Fruit fly (Drosophila melanogaster) whole organism, embryonic: ENCODE results near the gene dx.

ENCODE experiments used
- B-H1 ChIP-seq: fragments of 200-800 bp; sonication (Bioruptor generic); IDR thresholded peaks from 3 replicates; pipeline ENCODE4 v1.3.6; 2022; ENCODE audit warnings: missing biosample characterization, missing genetic modification characterization
- CG10147 ChIP-seq: fragments of 200-800 bp; sonication (Bioruptor generic); optimal IDR thresholded peaks from 2 replicates; lab custom pipeline; 2019; ENCODE audit warnings: missing biosample characterization, mild to moderate bottlenecking, missing genetic modification characterization, moderate library complexity
- CG10209 ChIP-seq: fragments of 200-800 bp; sonication (Bioruptor generic); optimal IDR thresholded peaks from 3 replicates; lab custom pipeline; 2017; ENCODE audit warnings: missing biosample characterization, mild to moderate bottlenecking, missing genetic modification characterization, missing genetic modification reagents
- CG12071 ChIP-seq: fragments of 200-800 bp; sonication (Bioruptor generic); optimal IDR thresholded peaks from 3 replicates; lab custom pipeline; 2018; ENCODE audit warnings: missing biosample characterization, mild to moderate bottlenecking, missing genetic modification characterization
- CG12769 ChIP-seq: fragments of 200-800 bp; sonication (Bioruptor generic); optimal IDR thresholded peaks from 2 replicates; lab custom pipeline; 2019; ENCODE audit warnings: missing biosample characterization, mild to moderate bottlenecking, missing genetic modification characterization, moderate library complexity
- CG16863 ChIP-seq: fragments of 200-800 bp; sonication (Bioruptor generic); optimal IDR thresholded peaks from 3 replicates; lab custom pipeline; 2016; ENCODE audit warnings: missing biosample characterization, missing genetic modification characterization
- CG17568 ChIP-seq: fragments of 200-800 bp; sonication (Bioruptor generic); optimal IDR thresholded peaks from 2 replicates; lab custom pipeline; 2018; ENCODE audit warnings: missing biosample characterization, mild to moderate bottlenecking, missing genetic modification characterization, moderate library complexity
- CG18599 ChIP-seq: fragments of 200-800 bp; sonication (Bioruptor generic); optimal IDR thresholded peaks from 3 replicates; lab custom pipeline; 2017; ENCODE audit warnings: missing biosample characterization, missing genetic modification characterization, mild to moderate bottlenecking, moderate library complexity, missing genetic modification reagents
- CG2116 ChIP-seq: fragments of 200-800 bp; sonication (Bioruptor generic); optimal IDR thresholded peaks from 3 replicates; lab custom pipeline; 2018; ENCODE audit warnings: missing biosample characterization, mild to moderate bottlenecking, missing genetic modification characterization
- CG2889 ChIP-seq: fragments of 200-800 bp; sonication (Bioruptor generic); IDR thresholded peaks from 3 replicates; pipeline ENCODE4 v1.3.6; 2022; ENCODE audit warnings: missing biosample characterization, missing genetic modification characterization
- CG30403 ChIP-seq: fragments of 200-800 bp; sonication (Bioruptor generic); optimal IDR thresholded peaks from 3 replicates; lab custom pipeline; 2016; ENCODE audit warnings: missing biosample characterization, missing genetic modification characterization
- CG3838 ChIP-seq: fragments of 200-800 bp; sonication (Bioruptor generic); optimal IDR thresholded peaks from 3 replicates; lab custom pipeline; 2016; ENCODE audit warnings: missing biosample characterization, missing genetic modification characterization
- CG4707 ChIP-seq: fragments of 200-800 bp; sonication (Bioruptor generic); optimal IDR thresholded peaks from 2 replicates; lab custom pipeline; 2018; ENCODE audit warnings: missing biosample characterization, mild to moderate bottlenecking, missing genetic modification characterization, moderate library complexity
- CG6254 ChIP-seq: fragments of 200-800 bp; sonication (Bioruptor generic); optimal IDR thresholded peaks from 3 replicates; lab custom pipeline; 2017; ENCODE audit warnings: mild to moderate bottlenecking, missing biosample characterization, missing genetic modification reagents, missing genetic modification characterization
- CG6813 ChIP-seq: fragments of 200-800 bp; sonication (Bioruptor generic); optimal IDR thresholded peaks from 2 replicates; lab custom pipeline; 2017; ENCODE audit warnings: missing biosample characterization, missing genetic modification characterization, mild to moderate bottlenecking, moderate library complexity, missing genetic modification reagents
- CG9797 ChIP-seq: fragments of 200-800 bp; sonication (Bioruptor generic); optimal IDR thresholded peaks from 3 replicates; lab custom pipeline; 2018; ENCODE audit warnings: missing biosample characterization, mild to moderate bottlenecking, missing genetic modification characterization
- CG9876 ChIP-seq: fragments of 200-800 bp; sonication (Bioruptor generic); optimal IDR thresholded peaks from 2 replicates; lab custom pipeline; 2016; ENCODE audit warnings: missing biosample characterization, missing genetic modification characterization
- Dfd ChIP-seq, 2 experiments: fragments of >200 bp; optimal IDR thresholded peaks; 2 replicates each; lab custom pipeline; 2017; ENCODE audit warnings: missing biosample characterization in 2 of 2, missing genetic modification characterization in 2 of 2
- Dip2 ChIP-seq: fragments of 200-800 bp; sonication (Bioruptor generic); IDR thresholded peaks from 2 replicates; pipeline ENCODE4 v1.3.6; 2022; ENCODE audit warnings: missing biosample characterization, missing genetic modification characterization
- Ets65A ChIP-seq: fragments of 200-800 bp; sonication (Bioruptor generic); peaks from one replicate; lab custom pipeline; 2016; ENCODE audit warnings: missing biosample characterization, missing genetic modification characterization
- H15 ChIP-seq: fragments of 200-800 bp; sonication (Bioruptor generic); IDR thresholded peaks from 3 replicates; pipeline ENCODE4 v1.3.6; 2022; ENCODE audit warnings: missing biosample characterization, missing genetic modification characterization
- HLH54F ChIP-seq: fragments of 200-800 bp; sonication (Bioruptor generic); optimal IDR thresholded peaks from 3 replicates; lab custom pipeline; 2016; ENCODE audit warnings: missing biosample characterization, missing genetic modification characterization
- Hey ChIP-seq: fragments of 200-800 bp; sonication (Bioruptor generic); optimal IDR thresholded peaks from 3 replicates; lab custom pipeline; 2018; ENCODE audit warnings: missing biosample characterization, mild to moderate bottlenecking, missing genetic modification characterization
- HmgD ChIP-seq: fragments of 200-800 bp; sonication (Bioruptor generic); optimal IDR thresholded peaks from 3 replicates; lab custom pipeline; 2016; ENCODE audit warnings: missing biosample characterization, missing genetic modification characterization
- Hmr ChIP-seq: fragments of 200-800 bp; sonication (Bioruptor generic); optimal IDR thresholded peaks from 3 replicates; lab custom pipeline; 2017; ENCODE audit warnings: mild to moderate bottlenecking, missing biosample characterization, missing genetic modification reagents, missing genetic modification characterization
- Hr39 ChIP-seq: fragments of >200 bp; optimal IDR thresholded peaks from 2 replicates; lab custom pipeline; 2017
- Lpt ChIP-seq: fragments of >200 bp; optimal IDR thresholded peaks from 2 replicates; lab custom pipeline; 2018; ENCODE audit warnings: missing biosample characterization, missing genetic modification characterization
- Optix ChIP-seq: fragments of 200-800 bp; sonication (Bioruptor generic); IDR thresholded peaks from 3 replicates; pipeline ENCODE4 v1.3.6; 2022; ENCODE audit warnings: missing biosample characterization, missing genetic modification characterization
- Sox100B ChIP-seq: fragments of 200-800 bp; sonication (Bioruptor generic); optimal IDR thresholded peaks from 3 replicates; lab custom pipeline; 2018; ENCODE audit warnings: missing biosample characterization, mild to moderate bottlenecking, missing genetic modification characterization
- Xrp1 ChIP-seq: fragments of 200-800 bp; sonication (Bioruptor generic); IDR thresholded peaks from 2 replicates; pipeline ENCODE4 v1.3.6; 2022; ENCODE audit warnings: missing biosample characterization, missing genetic modification characterization
- ato ChIP-seq: fragments of 200-800 bp; sonication (Bioruptor generic); IDR thresholded peaks from 2 replicates; pipeline ENCODE4 v1.3.6; 2022; ENCODE audit warnings: missing biosample characterization, missing genetic modification characterization; ENCODE audit not compliant: partially characterized antibody
- chif ChIP-seq, 2 experiments: fragments of 200-800 bp; sonication (Bioruptor generic); optimal IDR thresholded peaks; 3 replicates each; lab custom pipeline; 2016; ENCODE audit warnings: missing biosample characterization in 2 of 2, missing genetic modification characterization in 2 of 2
- corto ChIP-seq: fragments of 200-800 bp; sonication (Bioruptor generic); optimal IDR thresholded peaks from 2 replicates; lab custom pipeline; 2016; ENCODE audit warnings: missing biosample characterization, mild to moderate bottlenecking, missing genetic modification characterization, moderate library complexity
- dimm ChIP-seq: fragments of 200-800 bp; sonication (Bioruptor generic); IDR thresholded peaks from 2 replicates; pipeline ENCODE4 v1.3.6; 2022; ENCODE audit warnings: missing biosample characterization, missing genetic modification characterization
- emc ChIP-seq: fragments of 200-800 bp; sonication (Bioruptor generic); optimal IDR thresholded peaks from 2 replicates; lab custom pipeline; 2016; ENCODE audit warnings: missing biosample characterization, missing genetic modification characterization
- eve ChIP-seq, 2 experiments: fragments of >200 bp; optimal IDR thresholded peaks; 2 replicates each; lab custom pipeline; 2017; ENCODE audit warnings: missing biosample characterization in 2 of 2, missing genetic modification characterization in 2 of 2
- exex ChIP-seq: fragments of 200-800 bp; sonication (Bioruptor generic); optimal IDR thresholded peaks from 4 replicates; lab custom pipeline; 2018; ENCODE audit warnings: missing biosample characterization, mild to moderate bottlenecking, missing genetic modification characterization, moderate library complexity
- eyg ChIP-seq: fragments of 200-800 bp; sonication (Bioruptor generic); optimal IDR thresholded peaks from 3 replicates; lab custom pipeline; 2016; ENCODE audit warnings: missing biosample characterization, missing genetic modification characterization
- grau ChIP-seq: fragments of 200-800 bp; optimal IDR thresholded peaks from 3 replicates; lab custom pipeline; 2019; ENCODE audit warnings: missing biosample characterization, mild to moderate bottlenecking, missing genetic modification characterization, moderate library complexity
- kni ChIP-seq: fragments of 200-800 bp; sonication (Bioruptor generic); optimal IDR thresholded peaks from 3 replicates; lab custom pipeline; 2017; ENCODE audit warnings: mild to moderate bottlenecking, missing biosample characterization, missing genetic modification reagents, missing genetic modification characterization
- lov ChIP-seq, 2 experiments: fragments of 200-800 bp in 1 of 2; fragments of >200 bp in 1 of 2; sonication (Bioruptor generic) in 1 of 2; IDR thresholded peaks in 1 of 2; optimal IDR thresholded peaks in 1 of 2; 2 replicates in 1 of 2; 3 replicates in 1 of 2; pipeline versions ENCODE4 v1.3.6 to Lab custom; 2017 to 2022; ENCODE audit warnings: missing biosample characterization in 1 of 2, missing genetic modification characterization in 1 of 2
- otp ChIP-seq: fragments of 200-800 bp; sonication (Bioruptor generic); IDR thresholded peaks from 3 replicates; pipeline ENCODE4, ENCODE4 v1.3.6; 2022; ENCODE audit warnings: missing biosample characterization, missing genetic modification characterization
- pum ChIP-seq: fragments of 200-800 bp; sonication (Bioruptor generic); optimal IDR thresholded peaks from 2 replicates; lab custom pipeline; 2016; ENCODE audit warnings: missing biosample characterization, missing genetic modification characterization
- pzg ChIP-seq: fragments of 200-800 bp; sonication (Bioruptor generic); optimal IDR thresholded peaks from 3 replicates; lab custom pipeline; 2018; ENCODE audit warnings: missing biosample characterization, mild to moderate bottlenecking, missing genetic modification characterization, moderate library complexity
- salm ChIP-seq: fragments of 200-800 bp; sonication (Bioruptor generic); optimal IDR thresholded peaks from 2 replicates; lab custom pipeline; 2018; ENCODE audit warnings: missing biosample characterization, mild to moderate bottlenecking, missing genetic modification characterization
- scrt ChIP-seq: fragments of 200-800 bp; sonication (Bioruptor generic); optimal IDR thresholded peaks from 2 replicates; lab custom pipeline; 2018; ENCODE audit warnings: missing biosample characterization, mild to moderate bottlenecking, missing genetic modification characterization, moderate library complexity
- sqz ChIP-seq: fragments of 200-800 bp; sonication (Bioruptor generic); optimal IDR thresholded peaks from 3 replicates; lab custom pipeline; 2018; ENCODE audit warnings: missing biosample characterization, mild to moderate bottlenecking, missing genetic modification characterization
- tio ChIP-seq: fragments of 200-800 bp; sonication (Bioruptor generic); optimal IDR thresholded peaks from 2 replicates; lab custom pipeline; 2017; ENCODE audit warnings: missing biosample characterization, missing genetic modification characterization, inconsistent platforms
- unpg ChIP-seq: fragments of 200-800 bp; sonication (Bioruptor generic); optimal IDR thresholded peaks from 3 replicates; lab custom pipeline; 2018; ENCODE audit warnings: missing biosample characterization, mild to moderate bottlenecking, missing genetic modification characterization, moderate library complexity

The dx gene

dm6 chrX:6571234-6571915 is 37.6 kb downstream of the dx start (continued):
- no peak for TF ChIP-seq Hey (tag; lab: Kevin White, UChicago)
- peak; percentile 15 for TF ChIP-seq CG16863 (GFP tag; lab: Kevin White, UChicago)
- no peak for TF ChIP-seq corto (GFP tag; lab: Kevin White, UChicago)
- TF ChIP-seq CG10209 (GFP tag; lab: Kevin White, UChicago) = peak; percentile 90
- peak; percentile 95 for TF ChIP-seq Sox100B (GFP tag; lab: Kevin White, UChicago)
- TF ChIP-seq CG4707 (GFP tag; lab: Kevin White, UChicago) = peak; percentile 73
- no peak for TF ChIP-seq Lpt
- TF ChIP-seq Xrp1 (GFP tag; lab: Robert Waterston, UW) = peak; percentile 91
- peak in 1 of 2 experiments; percentile 69 for TF ChIP-seq chif (GFP tag; optimal IDR thresholded peaks at IDR 0.05; lab: Kevin White, UChicago)
- TF ChIP-seq ato (GFP tag; lab: Robert Waterston, UW) = no peak
- peak; percentile 83 for TF ChIP-seq tio (GFP tag; lab: Kevin White, UChicago)
- peak; percentile 90 for TF ChIP-seq CG30403 (GFP tag; lab: Kevin White, UChicago)
- TF ChIP-seq Hr39 (lab: Kevin White, UChicago) = no peak
- peak; percentile 39 for TF ChIP-seq CG12769 (tag; lab: Kevin White, UChicago)
- peak in 1 of 2 experiments; percentile 94 for TF ChIP-seq eve (GFP tag; optimal IDR thresholded peaks at IDR 0.05; lab: Kevin White, UChicago)
- peak; percentile 52 for TF ChIP-seq CG2116 (GFP tag; lab: Kevin White, UChicago)
- peak; percentile 43; the same call in 1 of the 3 replicates for TF ChIP-seq Optix (GFP tag; lab: Robert Waterston, UW)
- peak; percentile 90 for TF ChIP-seq CG6254
- TF ChIP-seq otp = 0 out of 3 replicates have a peak, but pooled peaks have one; percentile 47
- no peak for TF ChIP-seq Dfd (GFP tag; optimal IDR thresholded peaks at IDR 0.05; lab: Kevin White, UChicago)
- TF ChIP-seq sqz = peak; percentile 88
- TF ChIP-seq CG10147 = peak; percentile 81
- peak; percentile 82 for TF ChIP-seq CG6813 (GFP tag; lab: Kevin White, UChicago)
- peak; percentile 28 for TF ChIP-seq exex (tag; lab: Kevin White, UChicago)
- TF ChIP-seq B-H1 = peak; percentile 57; the same call in 2 of the 3 replicates
- no peak for TF ChIP-seq CG9876 (GFP tag; lab: Kevin White, UChicago)
- TF ChIP-seq CG18599 (GFP tag; lab: Kevin White, UChicago) = peak; percentile 85
- peak; percentile 59; the same call in 1 of the 3 replicates for TF ChIP-seq CG2889 (GFP tag; lab: Robert Waterston, UW)
- TF ChIP-seq salm = peak; percentile 89
- peak; percentile 90 for TF ChIP-seq unpg (GFP tag; lab: Kevin White, UChicago)
- TF ChIP-seq Hmr (GFP tag; lab: Kevin White, UChicago) = peak; percentile 80
- no peak for TF ChIP-seq emc
- no peak for TF ChIP-seq lov (optimal IDR thresholded peaks at IDR 0.05; lab: Kevin White, UChicago)
- TF ChIP-seq lov (GFP tag; IDR thresholded peaks at IDR 0.05; lab: Robert Waterston, UW) = peak; percentile 82
- TF ChIP-seq grau (tag; lab: Kevin White, UChicago) = peak; percentile 90
- no peak for TF ChIP-seq Dip2 (GFP tag; lab: Robert Waterston, UW)
- TF ChIP-seq scrt (GFP tag; lab: Kevin White, UChicago) = peak; percentile 76
- TF ChIP-seq kni (GFP tag; lab: Kevin White, UChicago) = peak; percentile 70
- TF ChIP-seq HLH54F (GFP tag; lab: Kevin White, UChicago) = no peak
- peak; percentile 57 for TF ChIP-seq CG12071
- no peak for TF ChIP-seq eyg
- TF ChIP-seq HmgD = no peak
- peak; percentile 92 for TF ChIP-seq Ets65A (GFP tag; lab: Kevin White, UChicago)
- TF ChIP-seq CG3838 (GFP tag; lab: Kevin White, UChicago) = no peak
- peak; percentile 44; the same call in 1 of the 2 replicates for TF ChIP-seq dimm (GFP tag; lab: Robert Waterston, UW)
- peak; percentile 80 for TF ChIP-seq CG17568
- TF ChIP-seq pzg (GFP tag; lab: Kevin White, UChicago) = no peak
- TF ChIP-seq pum = peak; percentile 53
- peak; percentile 29 for TF ChIP-seq CG9797 (GFP tag; lab: Kevin White, UChicago)
- TF ChIP-seq H15 = peak; percentile 73
